Worm (Caenorhabditis elegans): ENCODE results near the gene spp-2.

DNA sequence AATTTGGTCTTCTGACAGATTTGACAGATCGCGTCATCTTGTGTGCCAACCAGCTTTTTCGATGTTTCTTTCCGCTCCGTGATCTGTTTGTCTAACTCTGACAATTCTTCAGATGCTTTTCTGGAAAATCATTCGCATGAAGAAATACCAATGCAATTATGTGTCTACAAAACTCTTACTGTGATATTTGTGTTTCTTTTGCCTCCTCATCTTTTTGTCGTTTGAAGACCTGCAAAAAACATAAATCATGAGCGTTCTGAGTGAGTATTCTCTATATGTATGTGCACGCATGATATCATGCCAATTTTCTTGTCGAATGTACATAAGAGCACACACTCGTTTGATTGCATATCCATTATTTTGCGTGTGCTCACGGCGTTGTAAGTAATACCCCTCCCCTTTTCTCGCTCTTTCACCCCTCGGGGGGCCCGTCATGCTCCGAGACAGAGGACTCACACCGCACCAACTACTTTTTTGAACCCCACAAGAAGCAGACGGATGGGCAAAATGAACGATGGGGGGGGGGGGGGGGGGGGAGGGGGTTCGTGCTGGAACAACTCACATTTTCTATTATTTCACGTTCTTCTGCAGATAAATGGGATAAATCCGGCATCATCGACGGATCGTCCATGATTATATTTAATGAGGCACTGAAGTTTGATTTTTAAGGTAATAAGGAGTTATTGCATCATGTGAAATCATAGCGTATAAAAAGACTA, 36.8 kb downstream of the spp-2 start, which contains the start of gene unc-10:
- TF ChIP-seq nhr-11 (tag; optimal IDR thresholded peaks at IDR 0.05) (no peak), ama-1 (optimal IDR thresholded peaks at IDR 0.05) (no peak)
